Worm (Caenorhabditis elegans) whole organism, L1 larva: ENCODE data around the gene C17H12.37.

Experiments
- C04F5.9 ChIP-seq: sonication (generic microtip); optimal IDR thresholded peaks from 2 replicates; lab custom pipeline; 2016; ENCODE audit warnings: missing genetic modification characterization, missing compliant biosample characterization
- Y116A8C.19 ChIP-seq: sonication (generic microtip); optimal IDR thresholded peaks from 2 replicates; lab custom pipeline; 2016; ENCODE audit warnings: missing compliant biosample characterization, missing genetic modification characterization, borderline replicate concordance
- aha-1 ChIP-seq: fragments of 150-350 bp; optimal IDR thresholded peaks from 2 replicates; lab custom pipeline; 2014; ENCODE audit warnings: missing biosample characterization, missing genetic modification characterization
- alr-1 ChIP-seq: fragments of 200-800 bp; sonication (Bioruptor generic); optimal IDR thresholded peaks from 2 replicates; lab custom pipeline; 2018; ENCODE audit warnings: borderline replicate concordance, mild to moderate bottlenecking, missing genetic modification characterization, missing compliant biosample characterization
- aly-2 ChIP-seq: fragments of 150-350 bp; optimal IDR thresholded peaks from 2 replicates; lab custom pipeline; 2014; ENCODE audit warnings: missing biosample characterization, missing genetic modification characterization
- ceh-63 ChIP-seq: fragments of 200-800 bp; sonication (Bioruptor generic); optimal IDR thresholded peaks from 2 replicates; lab custom pipeline; 2018; ENCODE audit warnings: mild to moderate bottlenecking, missing genetic modification characterization, missing compliant biosample characterization
- ceh-8 ChIP-seq: fragments of 200-800 bp; sonication (Bioruptor generic); optimal IDR thresholded peaks from 2 replicates; lab custom pipeline; 2018; ENCODE audit warnings: mild to moderate bottlenecking, missing genetic modification characterization, moderate library complexity, missing compliant biosample characterization
- ceh-82 ChIP-seq, 3 experiments: fragments of 150-350 bp in 1 of 3; sonication (generic microtip) in 2 of 3; optimal IDR thresholded peaks; 2 replicates each; lab custom pipeline; 2014 to 2017; ENCODE audit warnings: missing biosample characterization in 3 of 3, missing genetic modification characterization in 3 of 3
- ceh-88 ChIP-seq: fragments of 200-800 bp; sonication (Bioruptor generic); IDR thresholded peaks from 2 replicates; pipeline ENCODE4 v1.3.6; 2022; ENCODE audit warnings: missing genetic modification characterization, missing compliant biosample characterization
- elt-2 ChIP-seq: sonication (generic microtip); optimal IDR thresholded peaks from 2 replicates; lab custom pipeline; 2016; ENCODE audit warnings: missing genetic modification characterization, mild to moderate bottlenecking, inconsistent platforms, missing compliant biosample characterization, missing genetic modification reagents
- ets-5 ChIP-seq: fragments of 200-800 bp; sonication (Bioruptor generic); IDR thresholded peaks from 2 replicates; pipeline ENCODE4 v1.3.6; 2022; ENCODE audit warnings: missing genetic modification characterization, missing compliant biosample characterization
- fkh-4 ChIP-seq: sonication (generic microtip); optimal IDR thresholded peaks from 2 replicates; lab custom pipeline; 2016; ENCODE audit warnings: missing compliant biosample characterization, missing genetic modification characterization, borderline replicate concordance
- fkh-8 ChIP-seq: sonication (generic microtip); optimal IDR thresholded peaks from 2 replicates; lab custom pipeline; 2016; ENCODE audit warnings: mild to moderate bottlenecking, missing genetic modification characterization, missing compliant biosample characterization
- fos-1 ChIP-seq: fragments of 150-350 bp; optimal IDR thresholded peaks from 2 replicates; lab custom pipeline; 2014; ENCODE audit warnings: missing biosample characterization, missing genetic modification characterization
- hlh-4 ChIP-seq: sonication (generic microtip); optimal IDR thresholded peaks from 2 replicates; lab custom pipeline; 2016; ENCODE audit warnings: mild to moderate bottlenecking, missing genetic modification characterization, missing compliant biosample characterization
- irx-1 ChIP-seq: sonication (generic microtip); optimal IDR thresholded peaks from 2 replicates; lab custom pipeline; 2016; ENCODE audit warnings: missing genetic modification characterization, missing compliant biosample characterization
- isw-1 ChIP-seq: fragments of 200-800 bp; sonication (Bioruptor generic); IDR thresholded peaks from 2 replicates; pipeline ENCODE4 v1.3.6; 2022; ENCODE audit warnings: missing genetic modification characterization, missing compliant biosample characterization
- lin-13 ChIP-seq: fragments of 150-350 bp; optimal IDR thresholded peaks from 2 replicates; lab custom pipeline; 2014; ENCODE audit warnings: missing biosample characterization, missing genetic modification reagents, missing genetic modification characterization
- lin-15B ChIP-seq: fragments of 150-350 bp; sonication (generic microtip); optimal IDR thresholded peaks from 3 replicates; lab custom pipeline; 2014; ENCODE audit warnings: missing biosample characterization, missing genetic modification characterization
- lin-35 ChIP-seq, 2 experiments: fragments of 150-350 bp; optimal IDR thresholded peaks; 2 replicates each; lab custom pipeline; 2014; ENCODE audit warnings: missing biosample characterization in 2 of 2, missing genetic modification characterization in 2 of 2, missing genetic modification reagents in 2 of 2
- mdl-1 ChIP-seq, 2 experiments: fragments of 150-350 bp; optimal IDR thresholded peaks; 2 replicates each; lab custom pipeline; 2014 to 2017; ENCODE audit warnings: missing biosample characterization in 2 of 2, missing genetic modification characterization in 2 of 2, inconsistent platforms in 1 of 2
- mef-2 ChIP-seq: fragments of 150-350 bp; optimal IDR thresholded peaks from 2 replicates; lab custom pipeline; 2014; ENCODE audit warnings: missing biosample characterization, missing genetic modification characterization
- mep-1 ChIP-seq: fragments of 150-350 bp; optimal IDR thresholded peaks from 2 replicates; lab custom pipeline; 2014; ENCODE audit warnings: missing biosample characterization, missing genetic modification characterization
- nhr-19 ChIP-seq: fragments of 200-800 bp; sonication (Bioruptor generic); conservative IDR thresholded peaks from 2 replicates; pipeline ENCODE4 v1.3.6; 2022; ENCODE audit warnings: missing genetic modification characterization, missing compliant biosample characterization
- nhr-20 ChIP-seq: sonication (generic microtip); optimal IDR thresholded peaks from 2 replicates; lab custom pipeline; 2016; ENCODE audit warnings: mild to moderate bottlenecking, missing genetic modification characterization, missing compliant biosample characterization
- nhr-237 ChIP-seq: fragments of 150-350 bp; optimal IDR thresholded peaks from 2 replicates; lab custom pipeline; 2014; ENCODE audit warnings: missing biosample characterization, missing genetic modification characterization
- nhr-71 ChIP-seq: sonication (generic microtip); optimal IDR thresholded peaks from 2 replicates; lab custom pipeline; 2016; ENCODE audit warnings: mild to moderate bottlenecking, missing genetic modification characterization, moderate library complexity, missing compliant biosample characterization
- nhr-77 ChIP-seq: fragments of 150-350 bp; optimal IDR thresholded peaks from 2 replicates; lab custom pipeline; 2014; ENCODE audit warnings: missing biosample characterization, missing genetic modification characterization
- nhr-85 ChIP-seq: sonication (generic microtip); peaks from one replicate; lab custom pipeline; 2016; ENCODE audit warnings: missing genetic modification characterization, inconsistent platforms, missing compliant biosample characterization
- nhr-90 ChIP-seq: sonication (generic microtip); optimal IDR thresholded peaks from 2 replicates; lab custom pipeline; 2016; ENCODE audit warnings: mild to moderate bottlenecking, missing genetic modification characterization, missing compliant biosample characterization; ENCODE audit not compliant: poor library complexity
- pax-3 ChIP-seq: fragments of 200-800 bp; sonication (Bioruptor generic); optimal IDR thresholded peaks from 2 replicates; lab custom pipeline; 2018; ENCODE audit warnings: mild to moderate bottlenecking, missing genetic modification characterization, moderate library complexity, missing compliant biosample characterization
- pqm-1 ChIP-seq: sonication (generic microtip); optimal IDR thresholded peaks from 3 replicates; lab custom pipeline; 2017; ENCODE audit warnings: missing biosample characterization, missing genetic modification characterization
- snpc-4 ChIP-seq: fragments of 150-350 bp; optimal IDR thresholded peaks from 2 replicates; lab custom pipeline; 2014; ENCODE audit warnings: missing biosample characterization, missing genetic modification characterization
- snu-23 ChIP-seq: sonication (generic microtip); optimal IDR thresholded peaks from 2 replicates; lab custom pipeline; 2016; ENCODE audit warnings: missing genetic modification characterization, missing compliant biosample characterization
- sup-37 ChIP-seq: fragments of 200-800 bp; sonication (Bioruptor generic); optimal IDR thresholded peaks from 2 replicates; lab custom pipeline; 2018; ENCODE audit warnings: mild to moderate bottlenecking, missing genetic modification characterization, missing compliant biosample characterization
- tbx-2 ChIP-seq: sonication (generic microtip); optimal IDR thresholded peaks from 2 replicates; lab custom pipeline; 2016; ENCODE audit warnings: missing genetic modification characterization, missing compliant biosample characterization
- unc-130 ChIP-seq: fragments of 150-350 bp; optimal IDR thresholded peaks from 2 replicates; lab custom pipeline; 2017; ENCODE audit warnings: missing biosample characterization, missing genetic modification characterization, inconsistent platforms
- unc-30 ChIP-seq: sonication (generic microtip); optimal IDR thresholded peaks from 2 replicates; lab custom pipeline; 2017; ENCODE audit warnings: missing biosample characterization, missing genetic modification characterization
- unc-62 ChIP-seq: fragments of 150-350 bp; optimal IDR thresholded peaks from 2 replicates; lab custom pipeline; 2014; ENCODE audit warnings: missing biosample characterization, missing genetic modification reagents, missing genetic modification characterization
- vab-15 ChIP-seq: sonication (generic microtip); optimal IDR thresholded peaks from 2 replicates; lab custom pipeline; 2017; ENCODE audit warnings: missing genotype, mild to moderate bottlenecking, missing genetic modification characterization, missing compliant biosample characterization
- xbp-1 ChIP-seq: sonication (generic microtip); optimal IDR thresholded peaks from 2 replicates; lab custom pipeline; 2016; ENCODE audit warnings: missing genetic modification characterization, missing compliant biosample characterization
- zag-1 ChIP-seq: fragments of 150-350 bp; optimal IDR thresholded peaks from 2 replicates; lab custom pipeline; 2014; ENCODE audit warnings: missing biosample characterization, missing genetic modification characterization

The C17H12.37 gene

DNA sequence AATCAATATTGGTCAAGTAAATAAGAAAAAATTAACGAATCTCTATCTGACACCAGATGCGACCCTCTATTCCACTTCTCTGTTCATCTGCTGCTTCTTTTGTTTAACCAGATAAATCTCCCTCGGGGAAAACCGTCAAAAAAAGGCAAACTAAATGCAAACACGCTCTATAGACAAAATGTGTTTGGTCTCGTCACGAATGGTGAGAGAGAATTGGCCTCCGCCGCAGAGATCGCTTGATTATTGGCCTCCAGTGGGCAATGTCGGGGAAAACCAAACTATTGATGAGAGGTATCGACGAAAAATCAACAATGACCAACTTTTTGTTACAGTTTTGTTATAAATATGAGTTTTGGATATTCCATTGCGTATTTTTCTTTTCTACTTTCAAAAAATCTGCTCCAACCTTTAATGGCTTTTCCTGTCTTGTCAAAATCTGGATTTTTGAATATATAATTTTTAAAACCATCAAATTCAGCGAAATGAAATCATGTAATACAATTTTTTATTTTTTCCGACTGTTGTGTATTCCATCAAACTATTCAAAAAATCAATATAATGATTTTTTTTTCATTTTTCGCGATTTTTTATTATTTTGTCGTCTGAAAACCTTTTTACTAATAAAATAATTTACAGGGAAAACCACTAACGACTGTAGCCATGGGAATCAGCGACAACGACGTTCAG is 14.3 kb upstream of the C17H12.37 start, which contains the start of the genes C17H12.2 and vha-8 (continued):
- TF ChIP-seq aly-2 (peak; percentile 84), pqm-1 (tag; lab: Kevin White, UChicago) (no peak), ceh-88 (GFP tag; lab: Robert Waterston, UW) (no peak; the same call in 1 of the 2 replicates), nhr-77 (peak; percentile 98), unc-62 (no peak), zag-1 (tag; lab: Kevin White, UChicago) (peak; percentile 75), fkh-8 (tag; lab: Kevin White, UChicago) (peak; percentile 88), unc-30 (no peak), fos-1 (tag; lab: Kevin White, UChicago) (peak; percentile 92), vab-15 (peak; percentile 96), ets-5 (no peak), fkh-4 (tag; lab: Kevin White, UChicago) (peak; percentile 45), elt-2 (tag; lab: Kevin White, UChicago) (peak; percentile 7), ceh-82 (tag; optimal IDR thresholded peaks at IDR 0.05; lab: Kevin White, UChicago) (peak; percentile 82 to 98 (median 84)), snpc-4 (peak; percentile 84), C04F5.9 (tag; lab: Kevin White, UChicago) (peak; percentile 76), irx-1 (tag; lab: Kevin White, UChicago) (peak; percentile 76), mdl-1 (tag; optimal IDR thresholded peaks at IDR 0.05; lab: Kevin White, UChicago) (peak in 1 of 2 experiments; percentile 85), ceh-8 (GFP tag; lab: Kevin White, UChicago) (peak; percentile 54), unc-130 (tag; lab: Kevin White, UChicago) (peak; percentile 97), nhr-19 (GFP tag; lab: Robert Waterston, UW) (peak; percentile 90), nhr-71 (tag; lab: Kevin White, UChicago) (peak; percentile 96), nhr-237 (tag; lab: Kevin White, UChicago) (peak; percentile 92), mef-2 (peak; percentile 66), lin-15B (peak; percentile 98), hlh-4 (tag; lab: Kevin White, UChicago) (no peak), lin-13 (peak; percentile 93), xbp-1 (tag; lab: Kevin White, UChicago) (peak; percentile 92), alr-1 (no peak), nhr-85 (tag; lab: Kevin White, UChicago) (peak; percentile 94), isw-1 (peak; percentile 89), tbx-2 (tag; lab: Kevin White, UChicago) (peak; percentile 93), mep-1 (tag; lab: Kevin White, UChicago) (peak; percentile 98), ceh-63 (GFP tag; lab: Kevin White, UChicago) (no peak)
- TF ChIP-seq, all 84 proteins: peak for 63

DNA sequence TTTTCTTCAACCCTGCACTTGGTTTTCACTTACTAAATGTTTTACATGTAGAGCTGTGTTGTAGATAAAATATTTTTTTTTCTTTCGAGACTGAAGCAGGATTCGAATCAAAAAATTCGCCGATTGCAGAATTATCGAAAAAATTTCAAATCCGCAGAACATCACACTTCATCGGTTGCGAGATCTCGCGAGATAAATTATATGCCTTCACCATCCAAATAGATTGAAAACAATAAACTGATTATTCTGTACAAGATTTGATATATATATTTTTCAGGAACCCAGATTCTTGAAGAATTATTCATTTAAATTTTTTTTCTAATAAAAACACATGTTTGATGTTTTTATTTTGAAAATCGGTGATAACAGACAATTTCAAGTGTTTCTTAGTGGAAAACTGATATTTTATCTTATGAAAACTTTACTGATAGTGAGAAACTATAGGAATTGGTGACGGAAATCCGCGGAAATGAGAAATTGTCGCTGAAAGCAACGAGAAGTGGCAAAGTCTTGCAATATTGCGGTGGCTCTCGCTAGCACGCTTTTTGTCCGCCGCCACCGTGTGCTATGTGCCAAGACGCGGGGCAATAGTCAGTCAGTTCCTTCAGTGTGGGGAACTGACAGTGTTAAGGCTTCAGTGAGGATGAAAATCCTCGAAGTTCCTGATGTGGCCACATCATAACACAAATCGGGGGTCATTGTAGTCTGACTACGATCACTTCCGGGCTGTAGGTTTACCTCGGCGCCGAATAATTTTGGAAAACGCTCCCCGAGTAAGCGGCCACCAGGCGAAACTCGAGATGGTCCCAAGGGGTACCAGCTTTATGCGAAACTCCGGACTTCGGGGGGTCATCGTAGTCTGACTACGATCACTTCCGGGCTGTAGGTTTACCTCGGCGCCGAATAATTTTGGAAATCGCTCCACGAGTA is 12.3 kb upstream of the C17H12.37 start:
- TF ChIP-seq Y116A8C.19 (no peak), nhr-19 (GFP tag; lab: Robert Waterston, UW) (peak; percentile 41), nhr-20 (tag; lab: Kevin White, UChicago) (peak; percentile 32), ceh-63 (GFP tag; lab: Kevin White, UChicago) (no peak), pax-3 (no peak), snu-23 (GFP tag; lab: Kevin White, UChicago) (peak; percentile 35), C04F5.9 (tag; lab: Kevin White, UChicago) (no peak), nhr-71 (tag; lab: Kevin White, UChicago) (peak; percentile 47), sup-37 (GFP tag; lab: Kevin White, UChicago) (no peak), xbp-1 (tag; lab: Kevin White, UChicago) (no peak), lin-35 (GFP tag; optimal IDR thresholded peaks at IDR 0.05; lab: Kevin White, UChicago) (peak in 1 of 2 experiments; percentile 21), aly-2 (peak; percentile 74), nhr-90 (tag; lab: Kevin White, UChicago) (peak; percentile 43), elt-2 (tag; lab: Kevin White, UChicago) (peak; percentile 2), snpc-4 (peak; percentile 49), aha-1 (no peak)
